Worm (Caenorhabditis elegans) whole organism, L3 larva: ENCODE data around the gene hadb-1.

Source experiments
- R02D3.7 ChIP-seq: fragments of 150-350 bp; optimal IDR thresholded peaks from 2 replicates; lab custom pipeline; 2014; ENCODE audit warnings: missing biosample characterization, missing genetic modification characterization
- ZK546.5 ChIP-seq: sonication (generic microtip); optimal IDR thresholded peaks from 2 replicates; lab custom pipeline; 2017; ENCODE audit warnings: missing biosample characterization, missing genetic modification characterization
- aly-2 ChIP-seq: fragments of 150-350 bp; optimal IDR thresholded peaks from 2 replicates; lab custom pipeline; 2014; ENCODE audit warnings: missing biosample characterization, missing genetic modification characterization
- ama-1 ChIP-seq: fragments of 150-350 bp; optimal IDR thresholded peaks from 2 replicates; lab custom pipeline; 2018
- ceh-28 ChIP-seq: fragments of 150-350 bp; optimal IDR thresholded peaks from 2 replicates; lab custom pipeline; 2014; ENCODE audit warnings: missing biosample characterization, missing genetic modification reagents, missing genetic modification characterization
- ceh-82 ChIP-seq: fragments of 150-350 bp; optimal IDR thresholded peaks from 2 replicates; lab custom pipeline; 2014; ENCODE audit warnings: missing biosample characterization, missing genetic modification characterization
- ceh-9 ChIP-seq: sonication (generic microtip); optimal IDR thresholded peaks from 2 replicates; lab custom pipeline; 2018; ENCODE audit warnings: missing biosample characterization, missing genetic modification characterization
- egl-27 ChIP-seq: sonication (generic microtip); optimal IDR thresholded peaks from 4 replicates; lab custom pipeline; 2017; ENCODE audit warnings: missing biosample characterization, missing genetic modification reagents, missing genetic modification characterization
- egl-5 ChIP-seq: fragments of 150-350 bp; optimal IDR thresholded peaks from 2 replicates; lab custom pipeline; 2017; ENCODE audit warnings: missing biosample characterization, missing genetic modification reagents, missing genetic modification characterization, inconsistent platforms
- elt-2 ChIP-seq: sonication (generic microtip); optimal IDR thresholded peaks from 2 replicates; lab custom pipeline; 2016; ENCODE audit warnings: missing genetic modification reagents, mild to moderate bottlenecking, missing genetic modification characterization, missing compliant biosample characterization
- elt-3 ChIP-seq, 3 experiments: fragments of 150-350 bp in 1 of 3; sonication (generic microtip) in 2 of 3; optimal IDR thresholded peaks; 2 replicates in 2 of 3; 4 replicates in 1 of 3; lab custom pipeline; 2014 to 2017; ENCODE audit warnings: missing biosample characterization in 3 of 3, missing genetic modification characterization in 3 of 3
- eor-1 ChIP-seq, 2 experiments: fragments of 150-350 bp; optimal IDR thresholded peaks; 2 replicates each; lab custom pipeline; 2014 to 2018; ENCODE audit warnings: missing biosample characterization in 2 of 2, missing genetic modification characterization in 2 of 2
- fkh-2 ChIP-seq: fragments of 150-350 bp; optimal IDR thresholded peaks from 2 replicates; lab custom pipeline; 2014; ENCODE audit warnings: missing biosample characterization, missing genetic modification reagents, missing genetic modification characterization
- fos-1 ChIP-seq: fragments of 150-350 bp; optimal IDR thresholded peaks from 2 replicates; lab custom pipeline; 2014; ENCODE audit warnings: missing biosample characterization, missing genetic modification characterization
- hmg-11 ChIP-seq: sonication (generic microtip); optimal IDR thresholded peaks from 2 replicates; lab custom pipeline; 2016; ENCODE audit warnings: missing genetic modification characterization, missing compliant biosample characterization
- jun-1 ChIP-seq: fragments of 150-350 bp; optimal IDR thresholded peaks from 2 replicates; lab custom pipeline; 2014; ENCODE audit warnings: missing biosample characterization, missing genetic modification reagents, missing genetic modification characterization
- lin-15B ChIP-seq: fragments of 150-350 bp; optimal IDR thresholded peaks from 2 replicates; lab custom pipeline; 2014; ENCODE audit warnings: missing biosample characterization, missing genetic modification characterization
- lin-39 ChIP-seq: fragments of 150-350 bp; optimal IDR thresholded peaks from 2 replicates; lab custom pipeline; 2018; ENCODE audit warnings: missing biosample characterization, missing genetic modification reagents, missing genetic modification characterization
- lsy-12 ChIP-seq: sonication (generic microtip); optimal IDR thresholded peaks from 2 replicates; lab custom pipeline; 2016; ENCODE audit warnings: mild to moderate bottlenecking, missing genetic modification characterization, missing compliant biosample characterization
- mdl-1 ChIP-seq: fragments of 150-350 bp; optimal IDR thresholded peaks from 2 replicates; lab custom pipeline; 2014; ENCODE audit warnings: missing biosample characterization, missing genetic modification characterization
- mml-1 ChIP-seq: fragments of 150-350 bp; sonication (generic microtip); optimal IDR thresholded peaks from 3 replicates; lab custom pipeline; 2014; ENCODE audit warnings: missing biosample characterization, missing genetic modification characterization
- nfya-1 ChIP-seq: sonication (generic microtip); optimal IDR thresholded peaks from 2 replicates; lab custom pipeline; 2017; ENCODE audit warnings: missing genetic modification characterization, mild to moderate bottlenecking, missing compliant biosample characterization, antibody characterized with exemption, moderate library complexity; ENCODE audit not compliant: insufficient read depth
- nhr-12 ChIP-seq: fragments of 150-350 bp; optimal IDR thresholded peaks from 2 replicates; lab custom pipeline; 2014; ENCODE audit warnings: missing biosample characterization, missing genetic modification characterization
- nhr-23 ChIP-seq: fragments of 150-350 bp; optimal IDR thresholded peaks from 2 replicates; lab custom pipeline; 2014; ENCODE audit warnings: missing biosample characterization, missing genetic modification reagents, missing genetic modification characterization
- nhr-237 ChIP-seq: fragments of 150-350 bp; optimal IDR thresholded peaks from 2 replicates; lab custom pipeline; 2014; ENCODE audit warnings: missing biosample characterization, missing genetic modification characterization
- nhr-25 ChIP-seq: sonication (generic microtip); optimal IDR thresholded peaks from 2 replicates; lab custom pipeline; 2017; ENCODE audit warnings: missing biosample characterization, missing genetic modification characterization
- nhr-43 ChIP-seq: sonication (generic microtip); optimal IDR thresholded peaks from 2 replicates; lab custom pipeline; 2016; ENCODE audit warnings: mild to moderate bottlenecking, missing genetic modification characterization, missing compliant biosample characterization; ENCODE audit not compliant: poor library complexity, severe bottlenecking
- nhr-67 ChIP-seq: fragments of 150-350 bp; optimal IDR thresholded peaks from 2 replicates; lab custom pipeline; 2014; ENCODE audit warnings: missing biosample characterization, missing genetic modification characterization
- nhr-76 ChIP-seq: fragments of 150-350 bp; sonication (generic microtip); optimal IDR thresholded peaks from 5 replicates; lab custom pipeline; 2014; ENCODE audit warnings: missing biosample characterization, missing genetic modification characterization
- pha-4 ChIP-seq: fragments of 150-350 bp; optimal IDR thresholded peaks from 2 replicates; lab custom pipeline; 2014; ENCODE audit warnings: missing biosample characterization, missing genetic modification reagents, missing genetic modification characterization
- pqm-1 ChIP-seq: fragments of 150-350 bp; optimal IDR thresholded peaks from 2 replicates; lab custom pipeline; 2017; ENCODE audit warnings: missing biosample characterization, missing genetic modification characterization, inconsistent platforms
- sea-2 ChIP-seq: fragments of 150-350 bp; sonication (generic microtip); optimal IDR thresholded peaks from 4 replicates; lab custom pipeline; 2014; ENCODE audit warnings: missing biosample characterization, missing genetic modification reagents, missing genetic modification characterization
- snpc-4 ChIP-seq: fragments of 150-350 bp; optimal IDR thresholded peaks from 2 replicates; lab custom pipeline; 2014; ENCODE audit warnings: missing biosample characterization, missing genetic modification characterization
- unc-62 ChIP-seq: fragments of 150-350 bp; sonication (generic microtip); optimal IDR thresholded peaks from 4 replicates; lab custom pipeline; 2014; ENCODE audit warnings: missing biosample characterization, missing genetic modification reagents, missing genetic modification characterization
- ztf-4 ChIP-seq: fragments of 150-350 bp; optimal IDR thresholded peaks from 2 replicates; lab custom pipeline; 2014; ENCODE audit warnings: missing biosample characterization, missing genetic modification characterization

Gene hadb-1

ce11 chrIII:8688438-8688946 is at the start of gene hadb-1:
hadb-1 (minus strand) TSS chrIII:8688488.
- peak in 1 of 2 experiments; percentile 33 for TF ChIP-seq eor-1 (tag; optimal IDR thresholded peaks at IDR 0.05; lab: Kevin White, UChicago)
- no peak for TF ChIP-seq mml-1 (tag; lab: Kevin White, UChicago)
- no peak for TF ChIP-seq ceh-9 (tag; lab: Kevin White, UChicago)
- TF ChIP-seq elt-2, result peak; percentile 75
- TF ChIP-seq nhr-67 (tag; lab: Kevin White, UChicago), result no peak
- TF ChIP-seq fkh-2 (tag; lab: Kevin White, UChicago), result no peak
- peak; percentile 39 for TF ChIP-seq nhr-23
- TF ChIP-seq nhr-25 (tag; lab: Kevin White, UChicago), result peak; percentile 28
- TF ChIP-seq egl-27, result no peak
- TF ChIP-seq nhr-43 (tag; lab: Kevin White, UChicago), result peak; percentile 55
- TF ChIP-seq sea-2 (GFP tag; lab: Kevin White, UChicago), result no peak
- TF ChIP-seq mdl-1 (tag; lab: Kevin White, UChicago), result no peak
- peak; percentile 28 for TF ChIP-seq nfya-1 (tag; lab: Kevin White, UChicago)
- no peak for TF ChIP-seq ZK546.5
- TF ChIP-seq nhr-12, result no peak
- peak; percentile 52 for TF ChIP-seq pqm-1 (tag; lab: Kevin White, UChicago)

- TF ChIP-seq ama-1 (lab: Kevin White, UChicago) (no peak), lsy-12 (tag; lab: Kevin White, UChicago) (no peak), lin-15B (tag; lab: Kevin White, UChicago) (no peak), elt-3 (tag; optimal IDR thresholded peaks at IDR 0.05; lab: Kevin White, UChicago) (no peak), nhr-25 (tag; lab: Kevin White, UChicago) (no peak), snpc-4 (no peak), egl-5 (tag; lab: Kevin White, UChicago) (no peak), nhr-237 (tag; lab: Kevin White, UChicago) (no peak), R02D3.7 (tag; lab: Kevin White, UChicago) (no peak), mml-1 (tag; lab: Kevin White, UChicago) (no peak), ztf-4 (tag; lab: Kevin White, UChicago) (no peak)
- TF ChIP-seq, all 47 proteins: peak for 0
These were observed 49.1 kb upstream of the hadb-1 start for ce11 chrIII:8737391-8737790.

- peak; percentile 6 for TF ChIP-seq mdl-1 (tag; lab: Kevin White, UChicago)
- TF ChIP-seq hmg-11 (tag; lab: Kevin White, UChicago), result peak; percentile 24
- no peak for TF ChIP-seq lin-39 (tag; lab: Kevin White, UChicago)
- peak; percentile 80 for TF ChIP-seq nhr-23
- no peak for TF ChIP-seq ceh-28
- peak; percentile 79 for TF ChIP-seq nhr-43 (tag; lab: Kevin White, UChicago)
- TF ChIP-seq elt-2, result peak; percentile 59
- peak; percentile 82 for TF ChIP-seq nhr-25 (tag; lab: Kevin White, UChicago)
- no peak for TF ChIP-seq R02D3.7 (tag; lab: Kevin White, UChicago)
- peak; percentile 50 for TF ChIP-seq nfya-1 (tag; lab: Kevin White, UChicago)
- peak; percentile 42 for TF ChIP-seq pqm-1 (tag; lab: Kevin White, UChicago)
- peak; percentile 50 for TF ChIP-seq unc-62 (GFP tag; lab: Kevin White, UChicago)
- TF ChIP-seq pha-4 (tag; lab: Kevin White, UChicago), result peak; percentile 8
These were observed 46.1 kb upstream of the hadb-1 start for ce11 chrIII:8734327-8734885.

- TF ChIP-seq pqm-1 (tag; lab: Kevin White, UChicago), result peak; percentile 65
- TF ChIP-seq fos-1 (tag; lab: Kevin White, UChicago), result peak; percentile 4
- TF ChIP-seq aly-2, result no peak
- TF ChIP-seq sea-2 (GFP tag; lab: Kevin White, UChicago), result no peak
- peak; percentile 93 for TF ChIP-seq elt-2
- TF ChIP-seq mdl-1 (tag; lab: Kevin White, UChicago), result peak; percentile 50
- TF ChIP-seq ama-1 (lab: Kevin White, UChicago), result no peak
These were observed 45.4 kb upstream of the hadb-1 start for ce11 chrIII:8733667-8734066.

- TF ChIP-seq fkh-2 (tag; lab: Kevin White, UChicago) (no peak), ceh-82 (tag; lab: Kevin White, UChicago) (no peak), ama-1 (lab: Kevin White, UChicago) (no peak), egl-27 (peak; percentile 9), nhr-25 (tag; lab: Kevin White, UChicago) (peak; percentile 15), jun-1 (tag; lab: Kevin White, UChicago) (peak; percentile 33), nhr-76 (no peak), pqm-1 (tag; lab: Kevin White, UChicago) (peak; percentile 66), pha-4 (tag; lab: Kevin White, UChicago) (peak; percentile 100), lin-15B (tag; lab: Kevin White, UChicago) (no peak), sea-2 (GFP tag; lab: Kevin White, UChicago) (no peak)
These were observed 44.9 kb upstream of the hadb-1 start for ce11 chrIII:8733237-8733636.
